Fruit fly (Drosophila melanogaster): ENCODE measurements around the gene bbx.

The bbx gene

dm6 chrX:21338153-21338552, 24.7 kb upstream of the bbx start:
- TF ChIP-seq bab2 (GFP tag; optimal IDR thresholded peaks at IDR 0.05) (no peak), CG18599 (GFP tag; optimal IDR thresholded peaks at IDR 0.05) (peak; percentile 11), tup (GFP tag; optimal IDR thresholded peaks at IDR 0.05) (no peak), scrt (GFP tag; optimal IDR thresholded peaks at IDR 0.05) (no peak), CG2712 (tag; optimal IDR thresholded peaks at IDR 0.05) (no peak), Optix (GFP tag; IDR thresholded peaks at IDR 0.05) (no peak), CG7745 (tag; optimal IDR thresholded peaks at IDR 0.05) (no peak), TFAM (GFP tag; optimal IDR thresholded peaks at IDR 0.05) (no peak), CG12299 (tag; optimal IDR thresholded peaks at IDR 0.05) (no peak), CG2889 (GFP tag; IDR thresholded peaks at IDR 0.05) (no peak), bowl (GFP tag; IDR thresholded peaks at IDR 0.05) (no peak), slbo (GFP tag; IDR thresholded peaks at IDR 0.05) (no peak), bsh (GFP tag; optimal IDR thresholded peaks at IDR 0.05) (peak in 1 of 2 experiments; percentile 5), Oaz (GFP tag; IDR thresholded peaks at IDR 0.05) (no peak), CG6654 (GFP tag; optimal IDR thresholded peaks at IDR 0.05) (no peak), pum (GFP tag; optimal IDR thresholded peaks at IDR 0.05) (no peak), CG4328 (GFP tag; optimal IDR thresholded peaks at IDR 0.05) (no peak), Med (GFP tag) (peak; percentile 33), CG4360 (GFP tag; IDR thresholded peaks at IDR 0.05) (0 out of 2 replicates have a peak, but pooled peaks have one; percentile 27), hb (GFP tag; IDR thresholded peaks at IDR 0.05; ENCODE audit: partially characterized antibody) (no peak), CG14860 (GFP tag; IDR thresholded peaks at IDR 0.05; ENCODE audit: partially characterized antibody) (no peak), Ravus (GFP tag; IDR thresholded peaks at IDR 0.05) (no peak), H15 (GFP tag; IDR thresholded peaks at IDR 0.05) (no peak), ewg (GFP tag; optimal IDR thresholded peaks at IDR 0.05) (peak; percentile 86), CG8281 (tag; optimal IDR thresholded peaks at IDR 0.05) (no peak), Xbp1 (GFP tag; optimal IDR thresholded peaks at IDR 0.05) (no peak), CG12236 (GFP tag; optimal IDR thresholded peaks at IDR 0.05) (no peak), mirr (GFP tag; optimal IDR thresholded peaks at IDR 0.05) (no peak), ap (GFP tag; IDR thresholded peaks at IDR 0.05) (no peak), Drgx (GFP tag; IDR thresholded peaks at IDR 0.05) (no peak), CG18476 (GFP tag; optimal IDR thresholded peaks at IDR 0.05) (no peak), gem (tag; optimal IDR thresholded peaks at IDR 0.05) (no peak), vvl (GFP tag; IDR thresholded peaks at IDR 0.05) (no peak), chinmo (GFP tag; IDR thresholded peaks at IDR 0.05; ENCODE audit: partially characterized antibody) (0 out of 4 replicates have a peak, but pooled peaks have one; percentile 18), bigmax (GFP tag; optimal IDR thresholded peaks at IDR 0.05) (no peak), CG11696 (GFP tag; IDR thresholded peaks at IDR 0.05) (no peak), pb (GFP tag; optimal IDR thresholded peaks at IDR 0.05) (no peak), grn (GFP tag; optimal IDR thresholded peaks at IDR 0.05) (no peak), Xrp1 (GFP tag; IDR thresholded peaks at IDR 0.05) (no peak), Trl (optimal IDR thresholded peaks at IDR 0.05) (peak in 1 of 2 experiments; percentile 6), Trl (GFP tag; optimal IDR thresholded peaks at IDR 0.05) (no peak), ac (GFP tag; optimal IDR thresholded peaks at IDR 0.05) (no peak), CG13775 (GFP tag; optimal IDR thresholded peaks at IDR 0.05) (no peak), CG4617 (GFP tag; optimal IDR thresholded peaks at IDR 0.05; ENCODE audit: borderline replicate concordance) (no peak), CG17802 (tag; optimal IDR thresholded peaks at IDR 0.05) (no peak), YL-1 (GFP tag; optimal IDR thresholded peaks at IDR 0.05) (no peak), onecut (GFP tag; IDR thresholded peaks at IDR 0.05) (peak; percentile 92), abd-A (tag; optimal IDR thresholded peaks at IDR 0.05) (no peak), CG17385 (GFP tag; optimal IDR thresholded peaks at IDR 0.05) (peak; percentile 70), crol (GFP tag; IDR thresholded peaks at IDR 0.05) (peak; percentile 43), peb (GFP tag; IDR thresholded peaks at IDR 0.05) (no peak), pho (GFP tag; optimal IDR thresholded peaks at IDR 0.05) (no peak)

All from whole organism, embryonic.